Worm (Caenorhabditis elegans): Measurements from ENCODE around the gene F11C1.4.

DNA sequence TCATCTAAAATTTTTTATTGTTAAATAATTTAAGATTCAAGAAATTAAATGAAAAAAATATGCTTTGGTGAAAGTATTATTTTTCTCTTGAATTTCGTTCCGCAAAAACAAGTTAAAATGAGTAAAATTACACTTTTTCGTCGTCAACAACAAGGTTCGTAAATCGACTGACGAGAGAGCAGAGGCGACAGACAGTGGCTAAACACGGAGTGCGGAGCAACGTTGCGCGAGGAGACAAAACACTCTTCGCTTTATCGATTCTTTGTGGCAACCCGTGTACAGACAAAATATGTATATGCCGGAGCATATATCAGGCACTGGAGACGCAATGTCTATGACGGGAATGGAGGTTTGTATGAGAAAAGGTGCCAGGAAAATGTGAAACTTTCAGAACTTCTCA is 12.3 kb downstream of the F11C1.4 start, which contains the start of gene F11C1.7:
- TF ChIP-seq nhr-48 (tag; optimal IDR thresholded peaks at IDR 0.05): no peak
- TF ChIP-seq lin-38 (GFP tag; IDR thresholded peaks at IDR 0.05): no peak
- no peak for TF ChIP-seq aly-2 (tag; optimal IDR thresholded peaks at IDR 0.05)
- no peak for TF ChIP-seq unc-39 (tag; optimal IDR thresholded peaks at IDR 0.05)
- no peak for TF ChIP-seq snpc-4 (tag; optimal IDR thresholded peaks at IDR 0.05)
- TF ChIP-seq zip-11 (GFP tag; IDR thresholded peaks at IDR 0.05): no peak
- no peak for TF ChIP-seq R02D3.7 (tag; optimal IDR thresholded peaks at IDR 0.05)
- TF ChIP-seq zfp-2 (tag; optimal IDR thresholded peaks at IDR 0.05): no peak
- no peak for TF ChIP-seq dpl-1 (GFP tag; optimal IDR thresholded peaks at IDR 0.05)
- TF ChIP-seq ces-1 (GFP tag; optimal IDR thresholded peaks at IDR 0.05): no peak
- TF ChIP-seq dmd-6 (GFP tag; IDR thresholded peaks at IDR 0.05): no peak; the same call in 1 of the 2 replicates
- no peak for TF ChIP-seq skn-1 (tag; optimal IDR thresholded peaks at IDR 0.05)
